Worm (Caenorhabditis elegans) whole organism, L2 larva: Measurements from ENCODE around the gene T15B7.8.

ENCODE experiments used
- F13H6.1 ChIP-seq: sonication (generic microtip); optimal IDR thresholded peaks from 2 replicates; lab custom pipeline; 2016; ENCODE audit warnings: missing genetic modification characterization, missing compliant biosample characterization
- R02D3.7 ChIP-seq: fragments of 150-350 bp; optimal IDR thresholded peaks from 2 replicates; lab custom pipeline; 2014; ENCODE audit warnings: missing biosample characterization, missing genetic modification characterization
- ZK546.5 ChIP-seq: sonication (generic microtip); optimal IDR thresholded peaks from 2 replicates; lab custom pipeline; 2017; ENCODE audit warnings: missing biosample characterization, missing genetic modification characterization
- alr-1 ChIP-seq: fragments of 150-350 bp; optimal IDR thresholded peaks from 2 replicates; lab custom pipeline; 2014; ENCODE audit warnings: missing biosample characterization, missing genetic modification characterization
- aly-2 ChIP-seq: fragments of 150-350 bp; optimal IDR thresholded peaks from 2 replicates; lab custom pipeline; 2014; ENCODE audit warnings: missing biosample characterization, missing genetic modification characterization
- ama-1 ChIP-seq: fragments of 150-350 bp; optimal IDR thresholded peaks from 2 replicates; lab custom pipeline; 2018; ENCODE audit warnings: inconsistent platforms
- blmp-1 ChIP-seq: sonication (generic microtip); optimal IDR thresholded peaks from 2 replicates; lab custom pipeline; 2017; ENCODE audit warnings: missing genetic modification characterization, mild to moderate bottlenecking, missing compliant biosample characterization, antibody characterized with exemption, moderate library complexity; ENCODE audit not compliant: insufficient read depth
- ceh-16 ChIP-seq: fragments of 150-350 bp; optimal IDR thresholded peaks from 2 replicates; lab custom pipeline; 2014; ENCODE audit warnings: missing biosample characterization, missing genetic modification characterization
- ceh-82 ChIP-seq: fragments of 150-350 bp; optimal IDR thresholded peaks from 2 replicates; lab custom pipeline; 2014; ENCODE audit warnings: missing biosample characterization, missing genetic modification characterization
- crh-2 ChIP-seq: sonication (generic microtip); optimal IDR thresholded peaks from 2 replicates; lab custom pipeline; 2017; ENCODE audit warnings: missing biosample characterization, missing genetic modification characterization
- dmd-4 ChIP-seq: sonication (generic microtip); optimal IDR thresholded peaks from 2 replicates; lab custom pipeline; 2017; ENCODE audit warnings: missing biosample characterization, missing genetic modification characterization
- egl-27 ChIP-seq: sonication (generic microtip); optimal IDR thresholded peaks from 3 replicates; lab custom pipeline; 2017; ENCODE audit warnings: missing biosample characterization, missing genetic modification reagents, missing genetic modification characterization
- elt-1 ChIP-seq: fragments of 150-350 bp; optimal IDR thresholded peaks from 2 replicates; lab custom pipeline; 2014; ENCODE audit warnings: missing biosample characterization, missing genetic modification characterization
- elt-3 ChIP-seq: sonication (generic microtip); optimal IDR thresholded peaks from 2 replicates; lab custom pipeline; 2017; ENCODE audit warnings: missing biosample characterization, missing genetic modification characterization
- fos-1 ChIP-seq: fragments of 150-350 bp; optimal IDR thresholded peaks from 2 replicates; lab custom pipeline; 2014; ENCODE audit warnings: missing biosample characterization, missing genetic modification characterization
- gmeb-1 ChIP-seq: fragments of 150-350 bp; optimal IDR thresholded peaks from 2 replicates; lab custom pipeline; 2014; ENCODE audit warnings: missing biosample characterization, missing genetic modification characterization
- lin-11 ChIP-seq: fragments of 150-350 bp; sonication (generic microtip); optimal IDR thresholded peaks from 2 replicates; lab custom pipeline; 2014; ENCODE audit warnings: missing biosample characterization, missing genetic modification characterization, inconsistent platforms, mixed read lengths
- lin-39 ChIP-seq: fragments of 150-350 bp; optimal IDR thresholded peaks from 2 replicates; lab custom pipeline; 2014; ENCODE audit warnings: missing biosample characterization, missing genetic modification reagents, missing genetic modification characterization
- mbf-1 ChIP-seq: sonication (generic microtip); optimal IDR thresholded peaks from 2 replicates; lab custom pipeline; 2017; ENCODE audit warnings: missing biosample characterization, missing genetic modification characterization
- mdl-1 ChIP-seq, 2 experiments: fragments of 150-350 bp in 1 of 2; sonication (generic microtip) in 1 of 2; optimal IDR thresholded peaks; 2 replicates each; lab custom pipeline; 2017; ENCODE audit warnings: missing biosample characterization in 2 of 2, missing genetic modification characterization in 2 of 2
- nhr-10 ChIP-seq: sonication (generic microtip); optimal IDR thresholded peaks from 2 replicates; lab custom pipeline; 2017; ENCODE audit warnings: missing biosample characterization, missing genetic modification characterization
- nhr-11 ChIP-seq: fragments of 150-350 bp; optimal IDR thresholded peaks from 2 replicates; lab custom pipeline; 2014; ENCODE audit warnings: missing biosample characterization, missing genetic modification characterization
- nhr-129 ChIP-seq: fragments of 150-350 bp; optimal IDR thresholded peaks from 2 replicates; lab custom pipeline; 2014; ENCODE audit warnings: missing biosample characterization, missing genetic modification characterization
- nhr-21 ChIP-seq: fragments of 150-350 bp; optimal IDR thresholded peaks from 2 replicates; lab custom pipeline; 2014; ENCODE audit warnings: missing biosample characterization, missing genetic modification characterization
- nhr-23 ChIP-seq: fragments of 150-350 bp; optimal IDR thresholded peaks from 2 replicates; lab custom pipeline; 2014; ENCODE audit warnings: missing biosample characterization, missing genetic modification reagents, missing genetic modification characterization
- nhr-237 ChIP-seq: fragments of 150-350 bp; optimal IDR thresholded peaks from 2 replicates; lab custom pipeline; 2014; ENCODE audit warnings: missing biosample characterization, missing genetic modification characterization
- nhr-25 ChIP-seq: fragments of 150-350 bp; sonication (generic microtip); optimal IDR thresholded peaks from 3 replicates; lab custom pipeline; 2014; ENCODE audit warnings: missing biosample characterization, missing genetic modification characterization
- nhr-6 ChIP-seq: fragments of 150-350 bp; optimal IDR thresholded peaks from 2 replicates; lab custom pipeline; 2014; ENCODE audit warnings: missing biosample characterization, missing genetic modification characterization
- nhr-77 ChIP-seq: fragments of 150-350 bp; optimal IDR thresholded peaks from 2 replicates; lab custom pipeline; 2014; ENCODE audit warnings: missing biosample characterization, missing genetic modification characterization
- peb-1 ChIP-seq: fragments of 150-350 bp; optimal IDR thresholded peaks from 2 replicates; lab custom pipeline; 2014; ENCODE audit warnings: missing biosample characterization, missing genetic modification characterization
- sem-4 ChIP-seq: fragments of 150-350 bp; optimal IDR thresholded peaks from 2 replicates; lab custom pipeline; 2014; ENCODE audit warnings: missing biosample characterization, missing genetic modification reagents, missing genetic modification characterization
- skn-1 ChIP-seq: sonication (generic microtip); optimal IDR thresholded peaks from 2 replicates; lab custom pipeline; 2017; ENCODE audit warnings: missing biosample characterization, missing genetic modification characterization
- sma-3 ChIP-seq: sonication (generic microtip); optimal IDR thresholded peaks from 2 replicates; lab custom pipeline; 2016; ENCODE audit warnings: missing genetic modification reagents, missing genetic modification characterization, missing compliant biosample characterization
- sma-9 ChIP-seq, 2 experiments: fragments of 150-350 bp in 1 of 2; sonication (generic microtip) in 1 of 2; optimal IDR thresholded peaks; 2 replicates each; lab custom pipeline; 2014 to 2016; ENCODE audit warnings: missing genetic modification characterization in 2 of 2, mild to moderate bottlenecking in 1 of 2, missing biosample characterization in 1 of 2, missing compliant biosample characterization in 1 of 2, missing genetic modification reagents in 1 of 2, moderate library complexity in 1 of 2
- snpc-4 ChIP-seq: fragments of 150-350 bp; optimal IDR thresholded peaks from 2 replicates; lab custom pipeline; 2014; ENCODE audit warnings: missing biosample characterization, missing genetic modification characterization
- unc-39 ChIP-seq: fragments of 150-350 bp; optimal IDR thresholded peaks from 2 replicates; lab custom pipeline; 2014; ENCODE audit warnings: missing biosample characterization, missing genetic modification characterization
- unc-55 ChIP-seq: fragments of 150-350 bp; sonication (generic microtip); optimal IDR thresholded peaks from 3 replicates; lab custom pipeline; 2014; ENCODE audit warnings: missing biosample characterization, missing genetic modification reagents, missing genetic modification characterization
- zag-1 ChIP-seq: fragments of 150-350 bp; optimal IDR thresholded peaks from 2 replicates; lab custom pipeline; 2014; ENCODE audit warnings: missing biosample characterization, missing genetic modification characterization
- ztf-1 ChIP-seq: fragments of 200-800 bp; sonication (Bioruptor generic); conservative IDR thresholded peaks from 2 replicates; pipeline ENCODE4 v1.3.6; 2022; ENCODE audit warnings: missing genetic modification characterization, missing compliant biosample characterization
- ztf-11 ChIP-seq: sonication (generic microtip); optimal IDR thresholded peaks from 2 replicates; lab custom pipeline; 2017; ENCODE audit warnings: missing biosample characterization, missing genetic modification characterization
- ztf-4 ChIP-seq: fragments of 150-350 bp; optimal IDR thresholded peaks from 2 replicates; lab custom pipeline; 2014; ENCODE audit warnings: missing biosample characterization, missing genetic modification characterization

The T15B7.8 gene

ce11 chrV:6799564-6799963 lies 22.0 kb upstream of the T15B7.8 start, which contains the start of gene dmsr-9:
dmsr-9 (minus strand) TSS chrV:6799664.
- no peak for TF ChIP-seq mbf-1 (tag; lab: Kevin White, UChicago)
- no peak for TF ChIP-seq elt-3 (tag; lab: Kevin White, UChicago)
- no peak for TF ChIP-seq alr-1 (tag; lab: Kevin White, UChicago)
- TF ChIP-seq nhr-11, result no peak
- TF ChIP-seq ztf-11 (tag; lab: Kevin White, UChicago), result no peak
- no peak for TF ChIP-seq sem-4 (tag; lab: Kevin White, UChicago)

- TF ChIP-seq ztf-1 (GFP tag; lab: Robert Waterston, UW) (no peak), dmd-4 (tag; lab: Kevin White, UChicago) (no peak), lin-39 (tag; lab: Kevin White, UChicago) (no peak), nhr-129 (tag; lab: Kevin White, UChicago) (no peak), nhr-25 (no peak), sma-3 (no peak), zag-1 (tag; lab: Kevin White, UChicago) (no peak), alr-1 (tag; lab: Kevin White, UChicago) (no peak), unc-55 (GFP tag; lab: Kevin White, UChicago) (no peak), R02D3.7 (tag; lab: Kevin White, UChicago) (no peak), nhr-21 (tag; lab: Kevin White, UChicago) (no peak), snpc-4 (tag; lab: Kevin White, UChicago) (no peak), skn-1 (no peak), ZK546.5 (no peak), mdl-1 (tag; optimal IDR thresholded peaks at IDR 0.05; lab: Kevin White, UChicago) (no peak), nhr-237 (no peak), lin-11 (tag; lab: Kevin White, UChicago) (no peak)
Observed at ce11 chrV:6801850-6802249, 19.8 kb upstream of the T15B7.8 start, which contains the start of gene dmsr-10. dmsr-10 (minus strand) TSS chrV:6801950.

- TF ChIP-seq egl-27, result no peak
- TF ChIP-seq mbf-1 (tag; lab: Kevin White, UChicago), result no peak
- TF ChIP-seq fos-1, result no peak
- TF ChIP-seq gmeb-1 (tag; lab: Kevin White, UChicago), result no peak
- no peak for TF ChIP-seq ama-1 (lab: Kevin White, UChicago)
- TF ChIP-seq lin-39 (tag; lab: Kevin White, UChicago), result no peak
- no peak for TF ChIP-seq nhr-23 (tag; lab: Kevin White, UChicago)
- TF ChIP-seq nhr-11, result no peak
- no peak for TF ChIP-seq nhr-237
- no peak for TF ChIP-seq nhr-25
- no peak for TF ChIP-seq ceh-82
- no peak for TF ChIP-seq peb-1 (tag; lab: Kevin White, UChicago)
- TF ChIP-seq nhr-77 (tag; lab: Kevin White, UChicago), result no peak
- TF ChIP-seq sma-9 (GFP tag; optimal IDR thresholded peaks at IDR 0.05; lab: Kevin White, UChicago), result no peak
- TF ChIP-seq sma-9 (tag; optimal IDR thresholded peaks at IDR 0.05; lab: Kevin White, UChicago), result no peak
- no peak for TF ChIP-seq F13H6.1 (tag; lab: Kevin White, UChicago)
Observed at ce11 chrV:6803992-6804391, 17.6 kb upstream of the T15B7.8 start, which contains the start of gene dmsr-11. dmsr-11 (minus strand) TSS chrV:6804092.

- TF ChIP-seq crh-2 (tag; lab: Kevin White, UChicago), result no peak
- no peak for TF ChIP-seq lin-11 (tag; lab: Kevin White, UChicago)
- TF ChIP-seq nhr-23 (tag; lab: Kevin White, UChicago), result no peak
- TF ChIP-seq blmp-1 (tag; lab: Kevin White, UChicago), result no peak
- no peak for TF ChIP-seq unc-39 (tag; lab: Kevin White, UChicago)
- TF ChIP-seq ZK546.5, result no peak
- TF ChIP-seq sem-4 (tag; lab: Kevin White, UChicago), result no peak
- no peak for TF ChIP-seq aly-2 (tag; lab: Kevin White, UChicago)
- no peak for TF ChIP-seq F13H6.1 (tag; lab: Kevin White, UChicago)
- TF ChIP-seq R02D3.7 (tag; lab: Kevin White, UChicago), result no peak
- TF ChIP-seq zag-1 (tag; lab: Kevin White, UChicago), result no peak
- TF ChIP-seq nhr-6, result no peak
- no peak for TF ChIP-seq sma-9 (GFP tag; optimal IDR thresholded peaks at IDR 0.05; lab: Kevin White, UChicago)
- no peak for TF ChIP-seq sma-9 (tag; optimal IDR thresholded peaks at IDR 0.05; lab: Kevin White, UChicago)
- TF ChIP-seq egl-27, result no peak
- no peak for TF ChIP-seq nhr-10 (tag; lab: Kevin White, UChicago)
- no peak for TF ChIP-seq ztf-4 (tag; lab: Kevin White, UChicago)
- no peak for TF ChIP-seq ceh-16 (tag; lab: Kevin White, UChicago)
- TF ChIP-seq elt-1 (tag; lab: Kevin White, UChicago), result no peak
- no peak for TF ChIP-seq ztf-11 (tag; lab: Kevin White, UChicago)
- no peak for TF ChIP-seq ama-1 (lab: Kevin White, UChicago)
Observed at ce11 chrV:6806340-6806739, 15.3 kb upstream of the T15B7.8 start, which contains the start of gene dmsr-12. dmsr-12 (minus strand) TSS chrV:6806440.
